Fruit fly (Drosophila melanogaster): ENCODE data around the gene LManIII.

The LManIII gene

DNA sequence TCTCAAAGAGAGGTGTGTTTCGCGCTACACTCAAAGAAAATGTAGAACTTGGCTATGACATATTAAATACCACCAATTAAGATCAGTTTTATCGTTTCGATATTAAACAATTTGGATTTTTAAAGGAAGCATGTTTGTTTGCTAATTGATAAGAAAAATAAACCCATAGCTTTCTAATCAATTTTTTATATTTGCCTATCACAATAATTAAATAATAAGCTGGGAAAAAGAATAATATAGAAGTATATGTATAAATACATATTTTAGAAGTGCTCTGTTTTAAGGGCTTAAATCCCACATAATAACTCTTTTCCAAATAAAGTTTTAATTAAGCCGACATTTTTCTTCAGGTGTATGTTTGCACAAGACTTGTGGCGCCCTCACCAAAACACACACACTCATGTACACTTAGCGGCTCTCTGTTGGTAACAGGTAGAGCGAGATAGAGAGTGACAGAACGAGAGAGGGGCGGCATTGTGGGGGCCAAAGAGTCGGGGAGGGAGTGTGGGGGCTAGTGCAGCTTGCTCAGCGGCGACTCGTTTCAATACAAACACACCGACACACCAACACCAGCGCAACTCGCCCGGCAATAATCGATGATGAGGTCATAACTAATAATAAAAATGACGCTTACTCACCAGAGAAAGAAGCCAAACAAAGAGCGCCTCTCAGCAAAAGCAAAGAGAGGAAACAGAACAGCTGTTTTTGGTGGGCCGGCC lies 50.7 kb downstream of the LManIII start (continued):
- TF ChIP-seq gsb-n (tag; optimal IDR thresholded peaks at IDR 0.05) (peak; percentile 80), Kr (GFP tag; optimal IDR thresholded peaks at IDR 0.05) (no peak), dati (GFP tag; IDR thresholded peaks at IDR 0.05) (no peak), CG32532 (GFP tag; IDR thresholded peaks at IDR 0.05) (peak; percentile 88), CG1233 (GFP tag; optimal IDR thresholded peaks at IDR 0.05) (peak; percentile 90), Myb (GFP tag; optimal IDR thresholded peaks at IDR 0.05) (no peak), Ets65A (GFP tag) (peak; percentile 93), CG8089 (GFP tag; optimal IDR thresholded peaks at IDR 0.05) (peak; percentile 41), Hr78 (GFP tag; optimal IDR thresholded peaks at IDR 0.05) (peak in 1 of 2 experiments; percentile 57), CG11398 (GFP tag; optimal IDR thresholded peaks at IDR 0.05) (no peak), CG18599 (GFP tag; optimal IDR thresholded peaks at IDR 0.05) (peak; percentile 95), CG6683 (GFP tag; optimal IDR thresholded peaks at IDR 0.05) (peak; percentile 86), zen2 (GFP tag; IDR thresholded peaks at IDR 0.05; ENCODE audit: partially characterized antibody) (no peak), ems (GFP tag; optimal IDR thresholded peaks at IDR 0.05) (no peak), CG33213 (GFP tag; optimal IDR thresholded peaks at IDR 0.05) (no peak), br (optimal IDR thresholded peaks at IDR 0.05) (no peak), D (optimal IDR thresholded peaks at IDR 0.05) (no peak), D (GFP tag; optimal IDR thresholded peaks at IDR 0.05) (peak; percentile 84), Meics (GFP tag; optimal IDR thresholded peaks at IDR 0.05) (peak; percentile 94), CG10274 (GFP tag; optimal IDR thresholded peaks at IDR 0.05) (peak; percentile 72), CG13775 (GFP tag; optimal IDR thresholded peaks at IDR 0.05) (peak; percentile 96), peb (GFP tag; IDR thresholded peaks at IDR 0.05) (peak; percentile 32; the same call in 1 of the 2 replicates), hb (GFP tag; IDR thresholded peaks at IDR 0.05; ENCODE audit: partially characterized antibody) (no peak), Drgx (GFP tag; IDR thresholded peaks at IDR 0.05) (peak; percentile 87), CG31441 (GFP tag; IDR thresholded peaks at IDR 0.05) (peak; percentile 94), CG7987 (GFP tag; optimal IDR thresholded peaks at IDR 0.05) (peak; percentile 64), NK7.1 (GFP tag; optimal IDR thresholded peaks at IDR 0.05) (no peak), CG4820 (GFP tag; optimal IDR thresholded peaks at IDR 0.05) (peak; percentile 83), CG30431 (GFP tag; optimal IDR thresholded peaks at IDR 0.05) (peak; percentile 59), D19B (GFP tag; optimal IDR thresholded peaks at IDR 0.05) (peak; percentile 85), Hmr (GFP tag; optimal IDR thresholded peaks at IDR 0.05) (peak; percentile 95)

- TF ChIP-seq mirr (GFP tag; optimal IDR thresholded peaks at IDR 0.05), result peak; percentile 7
- no peak for TF ChIP-seq CG4820 (GFP tag; optimal IDR thresholded peaks at IDR 0.05)
- no peak for TF ChIP-seq CG1792 (GFP tag; optimal IDR thresholded peaks at IDR 0.05)
- no peak for TF ChIP-seq sna (GFP tag; IDR thresholded peaks at IDR 0.05; ENCODE audit: partially characterized antibody)
- no peak for TF ChIP-seq CG30403 (GFP tag; optimal IDR thresholded peaks at IDR 0.05)
- TF ChIP-seq NC2β (GFP tag; optimal IDR thresholded peaks at IDR 0.05), result no peak
- no peak for TF ChIP-seq fd96Cb (tag; optimal IDR thresholded peaks at IDR 0.05)
- peak; percentile 44 for TF ChIP-seq grn (GFP tag; optimal IDR thresholded peaks at IDR 0.05)
- TF ChIP-seq exex (tag; optimal IDR thresholded peaks at IDR 0.05), result peak; percentile 73
- peak; percentile 14 for TF ChIP-seq sug (tag; optimal IDR thresholded peaks at IDR 0.05)
- peak; percentile 21; the same call in 1 of the 2 replicates for TF ChIP-seq NFAT (GFP tag; IDR thresholded peaks at IDR 0.05)
- no peak for TF ChIP-seq CG3838 (GFP tag; optimal IDR thresholded peaks at IDR 0.05)
- peak; percentile 29 for TF ChIP-seq sd (tag; optimal IDR thresholded peaks at IDR 0.05)
- TF ChIP-seq Med (GFP tag), result peak; percentile 5
- TF ChIP-seq rib (GFP tag; IDR thresholded peaks at IDR 0.05), result no peak
Observed at dm6 chr2L:8716383-8716782, 52.1 kb downstream of the LManIII start.

Data from whole organism, embryonic.